Worm (Caenorhabditis elegans): ENCODE data around the gene lact-8.

Gene lact-8

DNA sequence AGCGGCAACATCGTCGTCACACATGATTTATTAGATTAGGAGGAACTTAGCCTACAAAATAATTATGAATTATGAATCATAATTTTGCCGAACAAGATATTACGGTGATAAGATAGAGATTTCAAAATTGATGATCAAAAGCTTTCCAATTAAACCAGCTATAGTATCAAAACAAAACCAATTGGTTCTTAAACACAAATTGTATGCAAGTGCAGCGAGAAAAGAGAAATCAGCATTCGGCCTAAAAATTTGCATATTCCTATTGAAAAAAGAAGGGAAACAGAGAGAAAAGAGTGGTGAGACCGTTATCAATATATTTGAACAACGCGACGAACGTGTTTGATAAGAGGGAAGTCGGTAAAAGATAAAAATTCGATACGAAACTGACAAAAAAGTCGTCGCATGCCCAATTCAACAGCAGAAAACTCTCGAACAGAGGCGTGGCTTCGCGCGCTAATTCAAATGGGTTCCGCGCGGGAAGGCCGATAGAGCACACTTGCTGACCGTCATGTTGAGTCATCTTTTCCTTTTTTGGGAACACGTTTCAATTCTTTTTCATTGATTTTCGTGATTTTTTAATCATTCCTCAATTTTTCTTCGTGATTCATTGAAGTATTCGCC lies 15.2 kb downstream of the lact-8 start, which contains the start of gene act-2 (continued):
- TF ChIP-seq rec-8 (tag; optimal IDR thresholded peaks at IDR 0.05) (no peak), hlh-26 (GFP tag; conservative IDR thresholded peaks at IDR 0.05) (no peak), ceh-27 (GFP tag; optimal IDR thresholded peaks at IDR 0.05) (peak; percentile 67), nfya-1 (tag; optimal IDR thresholded peaks at IDR 0.05; ENCODE audit: borderline replicate concordance, insufficient read depth) (no peak), F39B2.1 (GFP tag; IDR thresholded peaks at IDR 0.05) (no peak), aptf-2 (GFP tag; conservative IDR thresholded peaks at IDR 0.05) (0 out of 2 replicates have a peak, but pooled peaks have one; percentile 46), egl-18 (GFP tag; IDR thresholded peaks at IDR 0.05) (no peak), efl-1 (GFP tag; optimal IDR thresholded peaks at IDR 0.05) (peak; percentile 96), sptf-2 (GFP tag; optimal IDR thresholded peaks at IDR 0.05) (no peak)

DNA sequence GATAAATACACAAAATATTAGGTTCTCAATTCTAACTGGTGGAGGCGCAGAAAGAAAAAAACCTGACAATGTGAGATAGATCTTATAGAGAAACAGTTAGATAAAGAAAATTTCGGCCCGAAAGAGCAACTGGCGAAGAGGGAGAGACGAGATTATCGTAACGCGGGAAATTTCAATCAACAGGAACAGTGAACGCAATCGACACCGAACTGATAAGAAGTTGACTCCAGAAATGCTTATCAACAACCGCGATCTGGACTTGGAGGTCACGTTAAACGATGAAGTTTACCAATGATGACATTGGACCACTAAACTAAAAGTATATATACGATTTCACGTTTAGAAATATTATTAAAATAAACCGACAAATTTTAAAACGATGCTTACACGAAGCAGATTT lies 17.0 kb downstream of the lact-8 start:
- TF ChIP-seq mxl-1 (tag; optimal IDR thresholded peaks at IDR 0.05) (no peak), C17E4.6 (GFP tag; IDR thresholded peaks at IDR 0.05) (peak; percentile 57), B0019.2 (GFP tag; conservative IDR thresholded peaks at IDR 0.05) (no peak), mcd-1 (GFP tag; IDR thresholded peaks at IDR 0.05) (peak; percentile 55), C06A6.2 (GFP tag; conservative IDR thresholded peaks at IDR 0.05) (no peak), lin-40 (tag; optimal IDR thresholded peaks at IDR 0.05) (peak; percentile 37), tbx-9 (tag; optimal IDR thresholded peaks at IDR 0.05; ENCODE audit: borderline replicate concordance) (no peak), rpc-1 (optimal IDR thresholded peaks at IDR 0.05) (no peak), rpc-1 (tag; optimal IDR thresholded peaks at IDR 0.05) (no peak), nfya-1 (tag; optimal IDR thresholded peaks at IDR 0.05; ENCODE audit: borderline replicate concordance, insufficient read depth) (no peak), gei-17 (GFP tag; optimal IDR thresholded peaks at IDR 0.05) (no peak), bed-1 (GFP tag; IDR thresholded peaks at IDR 0.05) (0 out of 2 replicates have a peak, but pooled peaks have one; percentile 74), snpc-1.1 (tag; optimal IDR thresholded peaks at IDR 0.05; ENCODE audit: insufficient read depth) (no peak), akir-1 (GFP tag; optimal IDR thresholded peaks at IDR 0.05) (no peak), tlf-1 (GFP tag; optimal IDR thresholded peaks at IDR 0.05) (peak; percentile 78), fkh-3 (tag; optimal IDR thresholded peaks at IDR 0.05) (no peak), die-1 (tag; optimal IDR thresholded peaks at IDR 0.05) (peak; percentile 67), efl-1 (GFP tag; optimal IDR thresholded peaks at IDR 0.05) (no peak), K11D2.4 (GFP tag; IDR thresholded peaks at IDR 0.05) (0 out of 2 replicates have a peak, but pooled peaks have one; percentile 20), Y79H2A.3 (GFP tag; conservative IDR thresholded peaks at IDR 0.05) (0 out of 2 replicates have a peak, but pooled peaks have one; percentile 62), ceh-58 (GFP tag; IDR thresholded peaks at IDR 0.05) (0 out of 2 replicates have a peak, but pooled peaks have one; percentile 70), T07F8.4 (tag; optimal IDR thresholded peaks at IDR 0.05) (peak; percentile 81), D2030.7 (GFP tag; IDR thresholded peaks at IDR 0.05) (0 out of 2 replicates have a peak, but pooled peaks have one; percentile 30), ztf-6 (GFP tag; IDR thresholded peaks at IDR 0.05) (no peak), cebp-1 (GFP tag; IDR thresholded peaks at IDR 0.05) (no peak), cebp-1 (tag; optimal IDR thresholded peaks at IDR 0.05) (peak; percentile 40), lsl-1 (GFP tag; optimal IDR thresholded peaks at IDR 0.05) (peak; percentile 48), nhr-80 (tag; optimal IDR thresholded peaks at IDR 0.05) (peak; percentile 20), lir-1 (GFP tag; conservative IDR thresholded peaks at IDR 0.05) (no peak), F37B4.10 (GFP tag; IDR thresholded peaks at IDR 0.05) (no peak), lin-35 (GFP tag; optimal IDR thresholded peaks at IDR 0.05) (peak in 1 of 3 experiments; percentile 81), attf-6 (GFP tag; IDR thresholded peaks at IDR 0.05) (peak; percentile 87), egl-18 (GFP tag; IDR thresholded peaks at IDR 0.05) (0 out of 2 replicates have a peak, but pooled peaks have one; percentile 2), B0261.1 (tag; optimal IDR thresholded peaks at IDR 0.05) (no peak), xnd-1 (tag; optimal IDR thresholded peaks at IDR 0.05) (peak; percentile 9), B0336.3 (GFP tag; IDR thresholded peaks at IDR 0.05) (peak; percentile 93), lin-54 (GFP tag; optimal IDR thresholded peaks at IDR 0.05) (peak; percentile 77), tbp1 (GFP tag; optimal IDR thresholded peaks at IDR 0.05) (peak; percentile 66), bed-2 (GFP tag; IDR thresholded peaks at IDR 0.05) (0 out of 2 replicates have a peak, but pooled peaks have one; percentile 48), sdz-38 (tag; optimal IDR thresholded peaks at IDR 0.05) (no peak)
